Fruit fly (Drosophila melanogaster) whole organism, embryonic: ENCODE measurements around the gene Drice.
A peak's percentile ranks its signal among the peaks of the same experiment; 100 is the strongest.

Experiments used
- CG10321 ChIP-seq: fragments of 200-800 bp; sonication (Bioruptor generic); IDR thresholded peaks from 2 replicates; pipeline ENCODE4 v1.3.6; 2022; ENCODE audit warnings: missing biosample characterization, missing genetic modification characterization
- CG12769 ChIP-seq: fragments of 200-800 bp; sonication (Bioruptor generic); optimal IDR thresholded peaks from 2 replicates; lab custom pipeline; 2019; ENCODE audit warnings: missing biosample characterization, mild to moderate bottlenecking, missing genetic modification characterization, moderate library complexity
- CG12942 ChIP-seq: fragments of 200-800 bp; sonication (Bioruptor generic); optimal IDR thresholded peaks from 3 replicates; lab custom pipeline; 2016; ENCODE audit warnings: missing biosample characterization, missing genetic modification characterization
- CG13894 ChIP-seq: fragments of 200-800 bp; sonication (Bioruptor generic); optimal IDR thresholded peaks from 3 replicates; lab custom pipeline; 2018; ENCODE audit warnings: missing biosample characterization, mild to moderate bottlenecking, missing genetic modification characterization, moderate library complexity
- CG14014 ChIP-seq: fragments of 200-800 bp; sonication (Bioruptor generic); IDR thresholded peaks from 2 replicates; pipeline ENCODE4 v1.3.6; 2022; ENCODE audit warnings: missing biosample characterization, missing genetic modification characterization
- CG14441 ChIP-seq: fragments of 200-800 bp; sonication (Bioruptor generic); IDR thresholded peaks from 2 replicates; pipeline ENCODE4 v1.3.6; 2022; ENCODE audit warnings: missing biosample characterization, missing genetic modification characterization
- CG14667 ChIP-seq: fragments of 200-800 bp; sonication (Bioruptor generic); IDR thresholded peaks from 2 replicates; pipeline ENCODE4 v1.3.6; 2022; ENCODE audit warnings: missing biosample characterization, missing genetic modification characterization
- CG1602 ChIP-seq: fragments of 200-800 bp; sonication (Bioruptor generic); optimal IDR thresholded peaks from 3 replicates; lab custom pipeline; 2016; ENCODE audit warnings: missing biosample characterization, missing genetic modification characterization
- CG16779 ChIP-seq: fragments of 200-800 bp; sonication (Bioruptor generic); IDR thresholded peaks from 2 replicates; pipeline ENCODE4 v1.3.6; 2022; ENCODE audit warnings: missing biosample characterization, missing genetic modification characterization
- CG1792 ChIP-seq: fragments of 200-800 bp; sonication (Bioruptor generic); optimal IDR thresholded peaks from 2 replicates; lab custom pipeline; 2016; ENCODE audit warnings: missing biosample characterization, missing genetic modification characterization
- CG2678 ChIP-seq: fragments of 200-800 bp; sonication (Bioruptor generic); optimal IDR thresholded peaks from 3 replicates; lab custom pipeline; 2019; ENCODE audit warnings: missing biosample characterization, mild to moderate bottlenecking, missing genetic modification characterization, moderate library complexity
- CG3065 ChIP-seq: fragments of 200-800 bp; sonication (Bioruptor generic); optimal IDR thresholded peaks from 2 replicates; lab custom pipeline; 2016; ENCODE audit warnings: missing biosample characterization, missing genetic modification characterization
- CG31441 ChIP-seq: fragments of 200-800 bp; sonication (Bioruptor generic); IDR thresholded peaks from 2 replicates; pipeline ENCODE4 v1.3.6; 2022; ENCODE audit warnings: missing biosample characterization, missing genetic modification characterization
- CG3995 ChIP-seq: fragments of 200-800 bp; sonication (Bioruptor generic); optimal IDR thresholded peaks from 3 replicates; lab custom pipeline; 2016; ENCODE audit warnings: missing biosample characterization, missing genetic modification characterization
- CG4328 ChIP-seq: fragments of 200-800 bp; sonication (Bioruptor generic); optimal IDR thresholded peaks from 3 replicates; lab custom pipeline; 2017; ENCODE audit warnings: missing biosample characterization, missing genetic modification reagents, missing genetic modification characterization
- CG8388 ChIP-seq: fragments of 200-800 bp; sonication (Bioruptor generic); optimal IDR thresholded peaks from 2 replicates; lab custom pipeline; 2019; ENCODE audit warnings: missing biosample characterization, mild to moderate bottlenecking, missing genetic modification characterization, moderate library complexity
- CG8478 ChIP-seq: fragments of >200 bp; optimal IDR thresholded peaks from 2 replicates; lab custom pipeline; 2018
- CG9437 ChIP-seq: fragments of 200-800 bp; sonication (Bioruptor generic); optimal IDR thresholded peaks from 2 replicates; lab custom pipeline; 2018; ENCODE audit warnings: missing biosample characterization, mild to moderate bottlenecking, missing genetic modification characterization
- CkIIα-i1 ChIP-seq: fragments of 200-800 bp; sonication (Bioruptor generic); IDR thresholded peaks from 2 replicates; pipeline ENCODE4 v1.3.6; 2022; ENCODE audit warnings: missing biosample characterization, missing genetic modification characterization
- CoRest ChIP-seq: fragments of 200-800 bp; sonication (Bioruptor generic); optimal IDR thresholded peaks from 3 replicates; lab custom pipeline; 2018; ENCODE audit warnings: missing biosample characterization, mild to moderate bottlenecking, missing genetic modification characterization, moderate library complexity
- D ChIP-seq, 2 experiments: fragments of 200-800 bp in 1 of 2; fragments of >200 bp in 1 of 2; sonication (Bioruptor generic) in 1 of 2; optimal IDR thresholded peaks; 2 replicates in 1 of 2; 3 replicates in 1 of 2; lab custom pipeline; 2017; ENCODE audit warnings: mild to moderate bottlenecking in 1 of 2, missing biosample characterization in 1 of 2, missing genetic modification characterization in 1 of 2, missing genetic modification reagents in 1 of 2
- D19A ChIP-seq: fragments of 200-800 bp; optimal IDR thresholded peaks from 3 replicates; lab custom pipeline; 2019; ENCODE audit warnings: missing biosample characterization, mild to moderate bottlenecking, missing genetic modification characterization, moderate library complexity
- Deaf1 ChIP-seq: fragments of 200-800 bp; optimal IDR thresholded peaks from 3 replicates; lab custom pipeline; 2019; ENCODE audit warnings: missing biosample characterization, mild to moderate bottlenecking, missing genetic modification characterization, moderate library complexity
- Dfd ChIP-seq, 2 experiments: fragments of >200 bp; optimal IDR thresholded peaks; 2 replicates each; lab custom pipeline; 2017; ENCODE audit warnings: missing biosample characterization in 2 of 2, missing genetic modification characterization in 2 of 2
- Doc2 ChIP-seq: fragments of 200-800 bp; sonication (Bioruptor generic); IDR thresholded peaks from 2 replicates; pipeline ENCODE4 v1.3.6; 2022; ENCODE audit warnings: missing biosample characterization, missing genetic modification characterization
- Ets65A ChIP-seq: fragments of 200-800 bp; sonication (Bioruptor generic); peaks from one replicate; lab custom pipeline; 2016; ENCODE audit warnings: missing biosample characterization, missing genetic modification characterization
- HLH4C ChIP-seq: fragments of 200-800 bp; sonication (Bioruptor generic); IDR thresholded peaks from 3 replicates; pipeline ENCODE4 v1.3.6; 2022; ENCODE audit warnings: missing biosample characterization, missing genetic modification characterization; ENCODE audit not compliant: partially characterized antibody
- Lhr ChIP-seq: fragments of 200-800 bp; sonication (Bioruptor generic); optimal IDR thresholded peaks from 3 replicates; lab custom pipeline; 2017; ENCODE audit warnings: mild to moderate bottlenecking, missing biosample characterization, missing genetic modification reagents, missing genetic modification characterization
- MESR4 ChIP-seq: fragments of 200-800 bp; sonication (Bioruptor generic); optimal IDR thresholded peaks from 2 replicates; lab custom pipeline; 2018; ENCODE audit warnings: missing biosample characterization, mild to moderate bottlenecking, missing genetic modification characterization, moderate library complexity
- Neu2 ChIP-seq: fragments of 200-800 bp; sonication (Bioruptor generic); optimal IDR thresholded peaks from 3 replicates; lab custom pipeline; 2016; ENCODE audit warnings: missing biosample characterization, missing genetic modification characterization, borderline replicate concordance
- Nf-YA ChIP-seq: fragments of 200-800 bp; sonication (Bioruptor generic); IDR thresholded peaks from 2 replicates; pipeline ENCODE4 v1.3.6; 2022; ENCODE audit warnings: missing biosample characterization, missing genetic modification characterization
- Opbp ChIP-seq: fragments of 200-800 bp; sonication (Bioruptor generic); IDR thresholded peaks from 3 replicates; pipeline ENCODE4 v1.3.6; 2022; ENCODE audit warnings: missing biosample characterization, missing genetic modification characterization; ENCODE audit not compliant: partially characterized antibody
- Spps ChIP-seq: fragments of 200-800 bp; sonication (Bioruptor generic); optimal IDR thresholded peaks from 2 replicates; lab custom pipeline; 2018; ENCODE audit warnings: missing biosample characterization, mild to moderate bottlenecking, missing genetic modification characterization
- btn ChIP-seq: fragments of 200-800 bp; sonication (Bioruptor generic); optimal IDR thresholded peaks from 2 replicates; lab custom pipeline; 2016; ENCODE audit warnings: missing biosample characterization, missing genetic modification characterization
- cg ChIP-seq: fragments of 200-800 bp; sonication (Bioruptor generic); optimal IDR thresholded peaks from 3 replicates; lab custom pipeline; 2019; ENCODE audit warnings: missing biosample characterization, mild to moderate bottlenecking, missing genetic modification characterization, moderate library complexity
- fd3F ChIP-seq: fragments of 200-800 bp; sonication (Bioruptor generic); optimal IDR thresholded peaks from 2 replicates; lab custom pipeline; 2018; ENCODE audit warnings: missing biosample characterization, mild to moderate bottlenecking, missing genetic modification characterization, moderate library complexity
- hkb ChIP-seq, 2 experiments: fragments of 200-800 bp in 1 of 2; fragments of >200 bp in 1 of 2; sonication (Bioruptor generic) in 1 of 2; IDR thresholded peaks in 1 of 2; optimal IDR thresholded peaks in 1 of 2; 2 replicates each; pipeline versions ENCODE4 v1.3.6 to Lab custom; 2017 to 2022; ENCODE audit warnings: missing biosample characterization in 1 of 2, missing genetic modification characterization in 1 of 2
- ken ChIP-seq: fragments of 200-800 bp; sonication (Bioruptor generic); IDR thresholded peaks from 3 replicates; pipeline ENCODE4 v1.3.6; 2022; ENCODE audit warnings: missing biosample characterization, missing genetic modification characterization
- prd ChIP-seq, 3 experiments: fragments of >200 bp in 2 of 3; fragments of 200-800 bp in 1 of 3; sonication (Bioruptor generic) in 1 of 3; optimal IDR thresholded peaks in 2 of 3; IDR thresholded peaks in 1 of 3; 2 replicates in 2 of 3; 3 replicates in 1 of 3; pipeline versions ENCODE4 v1.3.6 to Lab custom; 2017 to 2022; ENCODE audit warnings: missing biosample characterization in 1 of 3, missing genetic modification characterization in 1 of 3
- psq ChIP-seq: fragments of 200-800 bp; sonication (Bioruptor generic); optimal IDR thresholded peaks from 2 replicates; lab custom pipeline; 2017; ENCODE audit warnings: missing biosample characterization, missing genetic modification characterization
- rib ChIP-seq: fragments of 200-800 bp; sonication (Bioruptor generic); IDR thresholded peaks from 2 replicates; pipeline ENCODE4 v1.3.6; 2022; ENCODE audit warnings: missing biosample characterization, missing genetic modification characterization
- salm ChIP-seq: fragments of 200-800 bp; sonication (Bioruptor generic); optimal IDR thresholded peaks from 2 replicates; lab custom pipeline; 2018; ENCODE audit warnings: missing biosample characterization, mild to moderate bottlenecking, missing genetic modification characterization
- stwl ChIP-seq: fragments of 200-800 bp; sonication (Bioruptor generic); optimal IDR thresholded peaks from 3 replicates; lab custom pipeline; 2018; ENCODE audit warnings: missing biosample characterization, mild to moderate bottlenecking, missing genetic modification characterization, moderate library complexity
- tna ChIP-seq: fragments of 200-800 bp; sonication (Bioruptor generic); IDR thresholded peaks from 2 replicates; pipeline ENCODE4 v1.3.6; 2022; ENCODE audit warnings: missing biosample characterization, missing genetic modification characterization; ENCODE audit not compliant: partially characterized antibody
- unpg ChIP-seq: fragments of 200-800 bp; sonication (Bioruptor generic); optimal IDR thresholded peaks from 3 replicates; lab custom pipeline; 2018; ENCODE audit warnings: missing biosample characterization, mild to moderate bottlenecking, missing genetic modification characterization, moderate library complexity
- z ChIP-seq: fragments of 200-800 bp; sonication (Bioruptor generic); IDR thresholded peaks from 3 replicates; pipeline ENCODE4 v1.3.6; 2022; ENCODE audit warnings: missing biosample characterization, missing genetic modification characterization
- zen ChIP-seq: fragments of 200-800 bp; sonication (Bioruptor generic); optimal IDR thresholded peaks from 3 replicates; lab custom pipeline; 2018; ENCODE audit warnings: missing biosample characterization, mild to moderate bottlenecking, missing genetic modification characterization, moderate library complexity
- zfh2 ChIP-seq: fragments of 200-800 bp; sonication (Bioruptor generic); optimal IDR thresholded peaks from 2 replicates; lab custom pipeline; 2016; ENCODE audit warnings: missing biosample characterization, missing genetic modification characterization

The Drice gene

DNA sequence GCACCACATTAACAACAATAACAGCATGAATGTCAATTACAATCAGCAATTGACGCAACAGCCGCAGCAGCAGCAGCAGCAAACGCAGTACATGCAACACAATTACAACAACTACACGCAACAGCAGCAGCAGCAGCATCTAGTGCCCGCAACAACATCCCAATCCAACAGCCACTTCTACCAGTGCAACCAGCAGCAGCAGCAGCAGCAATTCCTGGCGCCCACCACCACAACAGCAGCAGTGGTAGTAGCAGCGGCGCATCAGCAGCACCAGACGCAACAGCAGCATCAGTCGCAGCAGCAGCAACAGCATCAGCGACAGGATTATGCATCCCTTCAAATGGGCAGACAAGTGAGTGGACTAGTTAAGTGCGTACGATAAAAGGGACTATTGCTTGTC lies 32.2 kb upstream of the Drice start:
- no peak for TF ChIP-seq Spps
- TF ChIP-seq CG8478 (lab: Kevin White, UChicago) = peak; percentile 73
- 0 out of 3 replicates have a peak, but pooled peaks have one; percentile 7 for TF ChIP-seq HLH4C
- TF ChIP-seq CG14441 = no peak
- TF ChIP-seq Dfd (GFP tag; optimal IDR thresholded peaks at IDR 0.05; lab: Kevin White, UChicago) = peak in 1 of 2 experiments; percentile 77
- TF ChIP-seq CG10321 = no peak

DNA sequence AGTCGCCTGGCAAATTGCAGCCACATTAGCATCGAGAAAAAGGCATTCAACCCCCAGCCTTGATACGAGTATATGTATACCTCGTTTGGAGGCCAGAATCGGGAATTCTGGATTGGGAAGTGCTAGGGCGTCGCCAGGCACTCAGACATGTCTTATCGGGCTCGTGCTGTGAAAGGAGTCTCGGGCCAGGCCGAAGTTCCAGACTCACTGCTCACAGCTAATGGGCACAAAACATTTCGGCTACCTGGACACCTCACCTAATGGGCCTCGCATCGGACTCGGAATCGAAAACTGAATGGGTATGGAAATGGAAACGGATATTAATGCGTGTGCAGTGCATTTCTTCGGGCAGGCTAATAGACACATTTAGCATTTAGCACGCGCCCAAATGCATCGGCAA lies 28.5 kb upstream of the Drice start:
- TF ChIP-seq Deaf1 (tag; lab: Kevin White, UChicago) = peak; percentile 10
- no peak for TF ChIP-seq CoRest (tag; lab: Kevin White, UChicago)
- TF ChIP-seq Lhr (GFP tag; lab: Kevin White, UChicago) = no peak
- peak; percentile 11 for TF ChIP-seq D (optimal IDR thresholded peaks at IDR 0.05; lab: Kevin White, UChicago)
- no peak for TF ChIP-seq D (GFP tag; optimal IDR thresholded peaks at IDR 0.05; lab: Kevin White, UChicago)
- TF ChIP-seq ken (GFP tag; lab: Robert Waterston, UW) = no peak
- no peak for TF ChIP-seq CG2678 (tag; lab: Kevin White, UChicago)
- TF ChIP-seq Doc2 (GFP tag; lab: Robert Waterston, UW) = no peak
- no peak for TF ChIP-seq cg
- no peak for TF ChIP-seq CG8478 (lab: Kevin White, UChicago)
- no peak for TF ChIP-seq stwl
- TF ChIP-seq Ets65A (GFP tag; lab: Kevin White, UChicago) = peak; percentile 66
- no peak for TF ChIP-seq CG9437 (GFP tag; lab: Kevin White, UChicago)
- TF ChIP-seq CG16779 (GFP tag; lab: Robert Waterston, UW) = no peak
- TF ChIP-seq btn = no peak
- no peak for TF ChIP-seq prd (optimal IDR thresholded peaks at IDR 0.05; lab: Kevin White, UChicago)
- TF ChIP-seq prd (GFP tag; IDR thresholded peaks at IDR 0.05; lab: Robert Waterston, UW) = 0 out of 3 replicates have a peak, but pooled peaks have one; percentile 13
- no peak for TF ChIP-seq fd3F (GFP tag; lab: Kevin White, UChicago)
- no peak for TF ChIP-seq hkb (optimal IDR thresholded peaks at IDR 0.05; lab: Kevin White, UChicago)
- no peak for TF ChIP-seq hkb (GFP tag; IDR thresholded peaks at IDR 0.05; lab: Robert Waterston, UW)
- no peak for TF ChIP-seq psq (GFP tag; lab: Kevin White, UChicago)
- TF ChIP-seq tna (GFP tag; lab: Robert Waterston, UW) = no peak
- TF ChIP-seq salm (tag; lab: Kevin White, UChicago) = no peak
- no peak for TF ChIP-seq CG14014 (GFP tag; lab: Robert Waterston, UW)
- no peak for TF ChIP-seq CkIIα-i1 (GFP tag; lab: Robert Waterston, UW)
- no peak for TF ChIP-seq CG1602 (GFP tag; lab: Kevin White, UChicago)
- TF ChIP-seq Nf-YA (GFP tag; lab: Robert Waterston, UW) = no peak
- TF ChIP-seq MESR4 (GFP tag; lab: Kevin White, UChicago) = no peak
- TF ChIP-seq CG3065 (GFP tag; lab: Kevin White, UChicago) = no peak
- TF ChIP-seq Neu2 = no peak
- TF ChIP-seq D19A (tag; lab: Kevin White, UChicago) = no peak
- no peak for TF ChIP-seq zfh2 (GFP tag; lab: Kevin White, UChicago)
- TF ChIP-seq CG14667 (GFP tag; lab: Robert Waterston, UW) = no peak
- peak; percentile 54 for TF ChIP-seq CG13894 (tag; lab: Kevin White, UChicago)
- TF ChIP-seq CG31441 (GFP tag; lab: Robert Waterston, UW) = no peak
- TF ChIP-seq z (GFP tag; lab: Robert Waterston, UW) = peak; percentile 48; the same call in 2 of the 3 replicates
- no peak for TF ChIP-seq CG8388 (GFP tag; lab: Kevin White, UChicago)
- no peak for TF ChIP-seq CG12769
- TF ChIP-seq CG1792 = no peak
- 0 out of 3 replicates have a peak, but pooled peaks have one; percentile 20 for TF ChIP-seq Opbp (GFP tag; lab: Robert Waterston, UW)
- TF ChIP-seq CG12942 (GFP tag; lab: Kevin White, UChicago) = no peak
- no peak for TF ChIP-seq unpg
- TF ChIP-seq CG4328 = no peak
- TF ChIP-seq zen (tag; lab: Kevin White, UChicago) = peak; percentile 91
- TF ChIP-seq CG3995 (GFP tag; lab: Kevin White, UChicago) = no peak
- TF ChIP-seq rib (GFP tag; lab: Robert Waterston, UW) = 0 out of 2 replicates have a peak, but pooled peaks have one; percentile 16
